Worm (Caenorhabditis elegans): ENCODE measurements around the gene nspd-7.

Gene nspd-7

ce11 chrIV:10242458-10243123 lies 26.4 kb downstream of the nspd-7 start:
- TF ChIP-seq ttx-3 (tag; optimal IDR thresholded peaks at IDR 0.05) = no peak
- TF ChIP-seq syd-9 (tag; optimal IDR thresholded peaks at IDR 0.05) = no peak

- no peak for TF ChIP-seq syd-9 (tag; optimal IDR thresholded peaks at IDR 0.05)
- TF ChIP-seq sdc-2 (tag; optimal IDR thresholded peaks at IDR 0.05) = no peak
- TF ChIP-seq mec-3 (tag; optimal IDR thresholded peaks at IDR 0.05; ENCODE audit: borderline replicate concordance) = no peak
Observed at ce11 chrIV:10241659-10242058, 27.3 kb downstream of the nspd-7 start, which contains the start of gene lipl-7. Gene lipl-7 (minus strand): TSS chrIV:10241823.

- TF ChIP-seq sdc-2 (tag; optimal IDR thresholded peaks at IDR 0.05) (no peak), pha-4 (tag; optimal IDR thresholded peaks at IDR 0.05) (no peak), ceh-9 (tag; optimal IDR thresholded peaks at IDR 0.05) (no peak), ets-4 (tag; optimal IDR thresholded peaks at IDR 0.05) (no peak), hlh-15 (tag; optimal IDR thresholded peaks at IDR 0.05) (no peak), elt-2 (tag; optimal IDR thresholded peaks at IDR 0.05) (peak; percentile 44), pag-3 (tag; optimal IDR thresholded peaks at IDR 0.05; ENCODE audit: borderline replicate concordance) (no peak)
Observed at ce11 chrIV:10239045-10239444, 29.9 kb downstream of the nspd-7 start, which contains the start of gene ech-8. Gene ech-8 (minus strand): TSS chrIV:10239176.

ce11 chrIV:10236106-10236505 lies 32.9 kb downstream of the nspd-7 start:
- no peak for TF ChIP-seq fax-1 (tag; optimal IDR thresholded peaks at IDR 0.05)
- TF ChIP-seq ama-1 (optimal IDR thresholded peaks at IDR 0.05) = no peak
- TF ChIP-seq sox-4 (tag; optimal IDR thresholded peaks at IDR 0.05) = no peak
- no peak for TF ChIP-seq ahr-1 (tag; optimal IDR thresholded peaks at IDR 0.05)
- TF ChIP-seq nfya-1 (tag; optimal IDR thresholded peaks at IDR 0.05) = no peak
- no peak for TF ChIP-seq elt-2 (tag; optimal IDR thresholded peaks at IDR 0.05)
- no peak for TF ChIP-seq hlh-8 (tag; optimal IDR thresholded peaks at IDR 0.05)
- TF ChIP-seq ceh-2 (tag; optimal IDR thresholded peaks at IDR 0.05) = no peak

- no peak for TF ChIP-seq fkh-10 (GFP tag; optimal IDR thresholded peaks at IDR 0.05)
- no peak for TF ChIP-seq pqm-1 (tag; optimal IDR thresholded peaks at IDR 0.05)
- TF ChIP-seq pax-1 (tag; optimal IDR thresholded peaks at IDR 0.05) = no peak
Observed at ce11 chrIV:10235279-10235829, 33.6 kb downstream of the nspd-7 start, which contains the start of gene ech-9. Gene ech-9 (minus strand): TSS chrIV:10235329.

- TF ChIP-seq nfya-1 (tag; optimal IDR thresholded peaks at IDR 0.05) (no peak), ttx-3 (tag; optimal IDR thresholded peaks at IDR 0.05) (no peak), unc-86 (tag; optimal IDR thresholded peaks at IDR 0.05) (no peak), hlh-8 (tag; optimal IDR thresholded peaks at IDR 0.05) (no peak), unc-42 (tag; optimal IDR thresholded peaks at IDR 0.05) (no peak), lin-11 (tag; optimal IDR thresholded peaks at IDR 0.05) (no peak), sox-2 (GFP tag; IDR thresholded peaks at IDR 0.05) (no peak), hlh-6 (tag; optimal IDR thresholded peaks at IDR 0.05) (no peak)
Observed at ce11 chrIV:10232456-10232855, 36.5 kb downstream of the nspd-7 start, which contains the start of gene F01G10.4. Gene F01G10.4 (minus strand): TSS chrIV:10232556.

- TF ChIP-seq ceh-19 (GFP tag; optimal IDR thresholded peaks at IDR 0.05) = no peak
- TF ChIP-seq syd-9 (tag; optimal IDR thresholded peaks at IDR 0.05) = no peak
- TF ChIP-seq pat-9 (tag; optimal IDR thresholded peaks at IDR 0.05) = no peak
- TF ChIP-seq ceh-45 (GFP tag; IDR thresholded peaks at IDR 0.05) = no peak
- no peak for TF ChIP-seq che-1 (tag; optimal IDR thresholded peaks at IDR 0.05)
- no peak for TF ChIP-seq madf-2 (tag; optimal IDR thresholded peaks at IDR 0.05)
- TF ChIP-seq ttx-3 (tag; optimal IDR thresholded peaks at IDR 0.05) = no peak
- no peak for TF ChIP-seq ceh-18 (tag; optimal IDR thresholded peaks at IDR 0.05)
Observed at ce11 chrIV:10230971-10231370, 38.0 kb downstream of the nspd-7 start, which contains the start of gene F01G10.5. Gene F01G10.5 (minus strand): TSS chrIV:10231071.

Measured in whole organism, late embryonic.